Worm (Caenorhabditis elegans) whole organism, L4/young adult: ENCODE results near the gene F45E12.5.

ENCODE experiments used
- W03F9.2 ChIP-seq: fragments of 150-350 bp; optimal IDR thresholded peaks from 2 replicates; lab custom pipeline; 2014; ENCODE audit warnings: missing biosample characterization, missing genetic modification characterization
- dao-5 ChIP-seq: sonication (generic microtip); optimal IDR thresholded peaks from 2 replicates; lab custom pipeline; 2016; ENCODE audit warnings: missing genotype, missing genetic modification characterization, moderate library complexity, missing compliant biosample characterization
- him-1 ChIP-seq: sonication (generic microtip); optimal IDR thresholded peaks from 2 replicates; lab custom pipeline; 2016; ENCODE audit warnings: missing genotype, missing genetic modification reagents, missing genetic modification characterization, missing compliant biosample characterization

- peak; percentile 54 for TF ChIP-seq W03F9.2
- no peak for TF ChIP-seq him-1 (tag; lab: Kevin White, UChicago)
- TF ChIP-seq dao-5 (tag; lab: Kevin White, UChicago): no peak
Observed at ce11 chrII:7337469-7337893, 27.6 kb upstream of the F45E12.5 start.
